In genomic region chrX:10775690-10776089, dm6 we compare ENCODE assay signal across 1 fruit fly cellular context.
TF ChIP-seq lines count a peak whose summit lies in the region.

No protein-coding gene starts in this region.

TF ChIP-seq in whole organism, embryonic, 481 proteins besides CTCF, POLR2A, EP300 and RAD21 (continued from another document and continues in another):
- TF ChIP-seq Vsx1 (GFP tag; optimal IDR thresholded peaks at IDR 0.05; lab: Kevin White, UChicago) (no peak), sd (tag; optimal IDR thresholded peaks at IDR 0.05; lab: Kevin White, UChicago) (no peak), Awh (GFP tag; IDR thresholded peaks at IDR 0.05; lab: Robert Waterston, UW) (peak; percentile 56; the same call in 1 of the 2 replicates), dm (GFP tag; optimal IDR thresholded peaks at IDR 0.05; lab: Kevin White, UChicago) (no peak), Xbp1 (GFP tag; optimal IDR thresholded peaks at IDR 0.05; lab: Kevin White, UChicago) (peak; percentile 40), CG13775 (GFP tag; optimal IDR thresholded peaks at IDR 0.05; lab: Kevin White, UChicago) (no peak), dmrt99B (tag; optimal IDR thresholded peaks at IDR 0.05; lab: Kevin White, UChicago) (peak; percentile 74), schlank (tag; optimal IDR thresholded peaks at IDR 0.05; lab: Kevin White, UChicago) (no peak), Bdp1 (GFP tag; optimal IDR thresholded peaks at IDR 0.05; lab: Kevin White, UChicago) (peak; percentile 11), CG4404 (GFP tag; IDR thresholded peaks at IDR 0.05; lab: Robert Waterston, UW) (no peak), CG9932 (GFP tag; IDR thresholded peaks at IDR 0.05; lab: Robert Waterston, UW) (peak; percentile 23; the same call in 1 of the 2 replicates), pita (GFP tag; optimal IDR thresholded peaks at IDR 0.05; lab: Kevin White, UChicago) (no peak), CG15514 (GFP tag; optimal IDR thresholded peaks at IDR 0.05; lab: Kevin White, UChicago) (peak; percentile 4), Xrp1 (GFP tag; IDR thresholded peaks at IDR 0.05; lab: Robert Waterston, UW) (peak; percentile 44; the same call in 1 of the 2 replicates), nerfin-1 (tag; optimal IDR thresholded peaks at IDR 0.05; lab: Kevin White, UChicago) (no peak), CG11723 (GFP tag; optimal IDR thresholded peaks at IDR 0.05; lab: Kevin White, UChicago) (no peak), Ravus (GFP tag; IDR thresholded peaks at IDR 0.05; lab: Robert Waterston, UW) (no peak), CG2116 (GFP tag; optimal IDR thresholded peaks at IDR 0.05; lab: Kevin White, UChicago) (no peak), CG14441 (GFP tag; IDR thresholded peaks at IDR 0.05; lab: Robert Waterston, UW) (peak; percentile 76), Antp (GFP tag; optimal IDR thresholded peaks at IDR 0.05; lab: Kevin White, UChicago) (peak; percentile 41), slbo (GFP tag; IDR thresholded peaks at IDR 0.05; lab: Robert Waterston, UW) (peak; percentile 48; the same call in 1 of the 2 replicates), ase (GFP tag; IDR thresholded peaks at IDR 0.05; lab: Robert Waterston, UW) (peak; percentile 65; the same call in 2 of the 3 replicates), usp (GFP tag; optimal IDR thresholded peaks at IDR 0.05; lab: Kevin White, UChicago) (no peak), abd-A (tag; optimal IDR thresholded peaks at IDR 0.05; lab: Kevin White, UChicago) (no peak), CrebB (tag; optimal IDR thresholded peaks at IDR 0.05; lab: Kevin White, UChicago) (no peak), Ssrp (tag; optimal IDR thresholded peaks at IDR 0.05; lab: Kevin White, UChicago) (peak; percentile 12), mirr (GFP tag; optimal IDR thresholded peaks at IDR 0.05; lab: Kevin White, UChicago) (peak; percentile 11), Sox100B (GFP tag; optimal IDR thresholded peaks at IDR 0.05; lab: Kevin White, UChicago) (peak; percentile 59), CG12236 (GFP tag; optimal IDR thresholded peaks at IDR 0.05; lab: Kevin White, UChicago) (no peak), CG31365 (tag; optimal IDR thresholded peaks at IDR 0.05; lab: Kevin White, UChicago) (no peak), Hey (tag; optimal IDR thresholded peaks at IDR 0.05; lab: Kevin White, UChicago) (no peak), CG2889 (GFP tag; IDR thresholded peaks at IDR 0.05; lab: Robert Waterston, UW) (0 out of 3 replicates have a peak, but pooled peaks have one; percentile 30), CG13894 (tag; optimal IDR thresholded peaks at IDR 0.05; lab: Kevin White, UChicago) (no peak), Six4 (GFP tag; optimal IDR thresholded peaks at IDR 0.05; lab: Kevin White, UChicago) (peak; percentile 12), Dp (GFP tag; optimal IDR thresholded peaks at IDR 0.05; lab: Kevin White, UChicago) (no peak), Meics (GFP tag; optimal IDR thresholded peaks at IDR 0.05; lab: Kevin White, UChicago) (peak; percentile 41), CG11695 (GFP tag; IDR thresholded peaks at IDR 0.05; lab: Robert Waterston, UW) (peak; percentile 87), Taf1 (GFP tag; IDR thresholded peaks at IDR 0.05; lab: Robert Waterston, UW) (no peak), zfh1 (GFP tag; IDR thresholded peaks at IDR 0.05; lab: Robert Waterston, UW) (0 out of 3 replicates have a peak, but pooled peaks have one; percentile 32), CG9876 (GFP tag; optimal IDR thresholded peaks at IDR 0.05; lab: Kevin White, UChicago) (no peak), CG10366 (GFP tag; IDR thresholded peaks at IDR 0.05; lab: Robert Waterston, UW) (peak; percentile 63), mam (GFP tag; optimal IDR thresholded peaks at IDR 0.05; lab: Kevin White, UChicago) (peak; percentile 13), otp (GFP tag; IDR thresholded peaks at IDR 0.05; lab: Robert Waterston, UW) (0 out of 3 replicates have a peak, but pooled peaks have one; percentile 44), Aef1 (GFP tag; IDR thresholded peaks at IDR 0.05; lab: Robert Waterston, UW) (peak; percentile 56; the same call in 2 of the 3 replicates), row (GFP tag; IDR thresholded peaks at IDR 0.05; lab: Robert Waterston, UW) (peak; percentile 62), CG12299 (tag; optimal IDR thresholded peaks at IDR 0.05; lab: Kevin White, UChicago) (no peak), CG4820 (GFP tag; optimal IDR thresholded peaks at IDR 0.05; lab: Kevin White, UChicago) (no peak), Dad (GFP tag; optimal IDR thresholded peaks at IDR 0.05; lab: Kevin White, UChicago) (no peak), CG31441 (GFP tag; IDR thresholded peaks at IDR 0.05; lab: Robert Waterston, UW) (peak; percentile 39; the same call in 1 of the 2 replicates), CG11504 (tag; optimal IDR thresholded peaks at IDR 0.05; lab: Kevin White, UChicago) (peak; percentile 76), chif (GFP tag; optimal IDR thresholded peaks at IDR 0.05; lab: Kevin White, UChicago) (peak in 1 of 2 experiments; percentile 14), Asciz (GFP tag; optimal IDR thresholded peaks at IDR 0.05; lab: Kevin White, UChicago) (peak; percentile 22), GATAe (GFP tag; conservative IDR thresholded peaks at IDR 0.05; lab: Robert Waterston, UW) (no peak), tx (GFP tag; optimal IDR thresholded peaks at IDR 0.05; lab: Kevin White, UChicago) (no peak), CG11093 (GFP tag; IDR thresholded peaks at IDR 0.05; lab: Robert Waterston, UW) (no peak), ap (GFP tag; IDR thresholded peaks at IDR 0.05; lab: Robert Waterston, UW) (0 out of 2 replicates have a peak, but pooled peaks have one; percentile 44), dmrt11E (tag; optimal IDR thresholded peaks at IDR 0.05; lab: Kevin White, UChicago) (no peak), ranshi (GFP tag; IDR thresholded peaks at IDR 0.05; lab: Robert Waterston, UW) (0 out of 2 replicates have a peak, but pooled peaks have one; percentile 24), CG7372 (GFP tag; IDR thresholded peaks at IDR 0.05; lab: Robert Waterston, UW) (0 out of 2 replicates have a peak, but pooled peaks have one; percentile 43), slou (GFP tag; optimal IDR thresholded peaks at IDR 0.05; lab: Kevin White, UChicago) (no peak), Oli (tag; optimal IDR thresholded peaks at IDR 0.05; lab: Kevin White, UChicago) (peak; percentile 58), NfI (GFP tag; optimal IDR thresholded peaks at IDR 0.05; lab: Kevin White, UChicago) (peak; percentile 16), sens-2 (GFP tag; IDR thresholded peaks at IDR 0.05; lab: Robert Waterston, UW) (no peak), Jarid2 (GFP tag; optimal IDR thresholded peaks at IDR 0.05; lab: Kevin White, UChicago) (peak; percentile 3), sc (optimal IDR thresholded peaks at IDR 0.05; lab: Kevin White, UChicago) (no peak), sc (GFP tag; optimal IDR thresholded peaks at IDR 0.05; lab: Kevin White, UChicago) (no peak), Camta (GFP tag; optimal IDR thresholded peaks at IDR 0.05; lab: Kevin White, UChicago) (no peak), CG11085 (GFP tag; IDR thresholded peaks at IDR 0.05; lab: Robert Waterston, UW) (no peak), Sry-β (GFP tag; optimal IDR thresholded peaks at IDR 0.05; lab: Kevin White, UChicago) (no peak), CG15479 (GFP tag; optimal IDR thresholded peaks at IDR 0.05; lab: Kevin White, UChicago) (no peak), Dek (tag; optimal IDR thresholded peaks at IDR 0.05; lab: Kevin White, UChicago) (no peak), Scr (GFP tag; IDR thresholded peaks at IDR 0.05; lab: Robert Waterston, UW; ENCODE audit: partially characterized antibody) (no peak), ci (GFP tag; IDR thresholded peaks at IDR 0.05; lab: Robert Waterston, UW) (peak; percentile 82), CG6689 (GFP tag; IDR thresholded peaks at IDR 0.05; lab: Robert Waterston, UW) (peak; percentile 46), Sox102F (GFP tag; optimal IDR thresholded peaks at IDR 0.05; lab: Kevin White, UChicago) (peak; percentile 64), B-H2 (GFP tag; optimal IDR thresholded peaks at IDR 0.05; lab: Kevin White, UChicago) (no peak), CG3065 (GFP tag; optimal IDR thresholded peaks at IDR 0.05; lab: Kevin White, UChicago) (no peak), PHDP (tag; optimal IDR thresholded peaks at IDR 0.05; lab: Kevin White, UChicago) (peak; percentile 38), Hr3 (GFP tag; optimal IDR thresholded peaks at IDR 0.05; lab: Kevin White, UChicago) (peak; percentile 24), CG6791 (GFP tag; IDR thresholded peaks at IDR 0.05; lab: Robert Waterston, UW; ENCODE audit: partially characterized antibody) (no peak), cas (GFP tag; IDR thresholded peaks at IDR 0.05; lab: Robert Waterston, UW) (no peak), CG14860 (GFP tag; IDR thresholded peaks at IDR 0.05; lab: Robert Waterston, UW; ENCODE audit: partially characterized antibody) (no peak), NC2β (GFP tag; optimal IDR thresholded peaks at IDR 0.05; lab: Kevin White, UChicago) (no peak), nerfin-2 (GFP tag; IDR thresholded peaks at IDR 0.05; lab: Robert Waterston, UW; ENCODE audit: partially characterized antibody) (no peak), BEAF-32 (GFP tag; optimal IDR thresholded peaks at IDR 0.05; lab: Kevin White, UChicago) (no peak), CG1529 (GFP tag; optimal IDR thresholded peaks at IDR 0.05; lab: Kevin White, UChicago) (peak; percentile 32), CG31224 (GFP tag; IDR thresholded peaks at IDR 0.05; lab: Robert Waterston, UW) (0 out of 2 replicates have a peak, but pooled peaks have one; percentile 20), Fer1 (GFP tag; optimal IDR thresholded peaks at IDR 0.05; lab: Kevin White, UChicago) (peak; percentile 45), bowl (GFP tag; IDR thresholded peaks at IDR 0.05; lab: Robert Waterston, UW) (peak; percentile 21; the same call in 1 of the 2 replicates), CG18262 (tag; optimal IDR thresholded peaks at IDR 0.05; lab: Kevin White, UChicago) (no peak), tll (GFP tag; optimal IDR thresholded peaks at IDR 0.05; lab: Kevin White, UChicago) (no peak), inv (GFP tag; IDR thresholded peaks at IDR 0.05; lab: Robert Waterston, UW; ENCODE audit: partially characterized antibody) (no peak), aop (GFP tag; IDR thresholded peaks at IDR 0.05; lab: Robert Waterston, UW) (no peak), Oaz (GFP tag; IDR thresholded peaks at IDR 0.05; lab: Robert Waterston, UW) (peak; percentile 43; the same call in 1 of the 2 replicates), BtbVII (GFP tag; optimal IDR thresholded peaks at IDR 0.05; lab: Kevin White, UChicago) (no peak), CG15073 (GFP tag; optimal IDR thresholded peaks at IDR 0.05; lab: Kevin White, UChicago) (no peak), Mrtf (GFP tag; IDR thresholded peaks at IDR 0.05; lab: Robert Waterston, UW) (0 out of 3 replicates have a peak, but pooled peaks have one; percentile 57), ken (GFP tag; IDR thresholded peaks at IDR 0.05; lab: Robert Waterston, UW) (peak; percentile 51; the same call in 1 of the 3 replicates), Drgx (GFP tag; IDR thresholded peaks at IDR 0.05; lab: Robert Waterston, UW) (peak; percentile 81), ftz-f1 (GFP tag; optimal IDR thresholded peaks at IDR 0.05; lab: Kevin White, UChicago) (no peak), CG1792 (GFP tag; optimal IDR thresholded peaks at IDR 0.05; lab: Kevin White, UChicago) (no peak), sim (GFP tag; IDR thresholded peaks at IDR 0.05; lab: Robert Waterston, UW) (no peak), Deaf1 (tag; optimal IDR thresholded peaks at IDR 0.05; lab: Kevin White, UChicago) (no peak), Adf1 (GFP tag; IDR thresholded peaks at IDR 0.05; lab: Robert Waterston, UW) (no peak), YL-1 (GFP tag; optimal IDR thresholded peaks at IDR 0.05; lab: Kevin White, UChicago) (no peak), tgo (GFP tag; IDR thresholded peaks at IDR 0.05; lab: Robert Waterston, UW) (peak; percentile 38; the same call in 2 of the 3 replicates), CG3838 (GFP tag; optimal IDR thresholded peaks at IDR 0.05; lab: Kevin White, UChicago) (no peak), CG6683 (GFP tag; optimal IDR thresholded peaks at IDR 0.05; lab: Kevin White, UChicago) (no peak), CG5180 (GFP tag; optimal IDR thresholded peaks at IDR 0.05; lab: Kevin White, UChicago) (peak; percentile 33), CG1024 (GFP tag; IDR thresholded peaks at IDR 0.05; lab: Robert Waterston, UW) (0 out of 2 replicates have a peak, but pooled peaks have one; percentile 14), H2.0 (GFP tag; IDR thresholded peaks at IDR 0.05; lab: Robert Waterston, UW) (peak; percentile 47), CG5245 (GFP tag; optimal IDR thresholded peaks at IDR 0.05; lab: Kevin White, UChicago) (no peak), emc (GFP tag; optimal IDR thresholded peaks at IDR 0.05; lab: Kevin White, UChicago) (no peak), CG1832 (GFP tag; optimal IDR thresholded peaks at IDR 0.05; lab: Kevin White, UChicago) (no peak), CG15011 (GFP tag; optimal IDR thresholded peaks at IDR 0.05; lab: Kevin White, UChicago) (no peak), Ets65A (GFP tag; lab: Kevin White, UChicago) (peak; percentile 93), unc-4 (GFP tag; IDR thresholded peaks at IDR 0.05; lab: Robert Waterston, UW; ENCODE audit: partially characterized antibody) (no peak), CG12744 (GFP tag; optimal IDR thresholded peaks at IDR 0.05; lab: Kevin White, UChicago) (no peak), CG30020 (tag; optimal IDR thresholded peaks at IDR 0.05; lab: Kevin White, UChicago) (no peak), CG31388 (GFP tag; optimal IDR thresholded peaks at IDR 0.05; lab: Kevin White, UChicago) (no peak), eve (GFP tag; optimal IDR thresholded peaks at IDR 0.05; lab: Kevin White, UChicago) (no peak), Stat92E (GFP tag; optimal IDR thresholded peaks at IDR 0.05; lab: Kevin White, UChicago) (no peak), lab (GFP tag; optimal IDR thresholded peaks at IDR 0.05; lab: Kevin White, UChicago) (peak; percentile 61), hth (optimal IDR thresholded peaks at IDR 0.05; lab: Kevin White, UChicago) (no peak), ara (GFP tag; IDR thresholded peaks at IDR 0.05; lab: Robert Waterston, UW) (no peak), Elba2 (GFP tag; optimal IDR thresholded peaks at IDR 0.05; lab: Kevin White, UChicago) (no peak), Blimp-1 (GFP tag; optimal IDR thresholded peaks at IDR 0.05; lab: Kevin White, UChicago) (peak; percentile 19), toy (GFP tag; IDR thresholded peaks at IDR 0.05; lab: Robert Waterston, UW) (no peak), CG10565 (GFP tag; optimal IDR thresholded peaks at IDR 0.05; lab: Kevin White, UChicago) (no peak), croc (GFP tag; conservative IDR thresholded peaks at IDR 0.05; lab: Robert Waterston, UW) (no peak), crol (GFP tag; IDR thresholded peaks at IDR 0.05; lab: Robert Waterston, UW) (no peak), NFAT (GFP tag; IDR thresholded peaks at IDR 0.05; lab: Robert Waterston, UW) (no peak)
